Worm (Caenorhabditis elegans) whole organism, early embryonic: ENCODE data around the gene ZK131.11.
A peak's percentile ranks its signal among the peaks of the same experiment; 100 is the strongest.
"Not testable (repeated sequence)": the region's sequence is repeated elsewhere in the genome, so short reads cannot be mapped to it uniquely, and the experiment has no call there.

ENCODE experiments used
- B0310.2 ChIP-seq: sonication (generic microtip); optimal IDR thresholded peaks from 2 replicates; lab custom pipeline; 2016; ENCODE audit warnings: mild to moderate bottlenecking, missing genetic modification characterization, missing compliant biosample characterization
- F13C5.2 ChIP-seq: sonication (generic microtip); optimal IDR thresholded peaks from 2 replicates; lab custom pipeline; 2017; ENCODE audit warnings: mild to moderate bottlenecking, missing genetic modification characterization, inconsistent platforms, missing compliant biosample characterization
- aly-1 ChIP-seq: sonication (generic microtip); optimal IDR thresholded peaks from 2 replicates; lab custom pipeline; 2016; ENCODE audit warnings: missing genetic modification characterization, missing compliant biosample characterization
- ama-1 ChIP-seq: fragments of 150-350 bp; optimal IDR thresholded peaks from 2 replicates; lab custom pipeline; 2014
- ceh-13 ChIP-seq: fragments of 200-800 bp; sonication (Bioruptor generic); optimal IDR thresholded peaks from 2 replicates; lab custom pipeline; 2018; ENCODE audit warnings: mild to moderate bottlenecking, missing genetic modification characterization, missing compliant biosample characterization
- ceh-36 ChIP-seq: sonication (generic microtip); optimal IDR thresholded peaks from 2 replicates; lab custom pipeline; 2016; ENCODE audit warnings: missing genetic modification characterization, inconsistent platforms, missing compliant biosample characterization
- ets-7 ChIP-seq: sonication (generic microtip); optimal IDR thresholded peaks from 2 replicates; lab custom pipeline; 2016; ENCODE audit warnings: missing genotype, missing genetic modification characterization, missing compliant biosample characterization
- flt-1 ChIP-seq: fragments of 200-800 bp; sonication (Bioruptor generic); IDR thresholded peaks from 2 replicates; pipeline ENCODE4 v1.3.6; 2022; ENCODE audit warnings: missing genetic modification characterization, missing compliant biosample characterization
- hmbx-1 ChIP-seq: sonication (generic microtip); optimal IDR thresholded peaks from 2 replicates; lab custom pipeline; 2016; ENCODE audit warnings: mild to moderate bottlenecking, missing genetic modification characterization, missing compliant biosample characterization
- hmg-4 ChIP-seq: fragments of 200-800 bp; sonication (Bioruptor generic); optimal IDR thresholded peaks from 2 replicates; lab custom pipeline; 2018; ENCODE audit warnings: mild to moderate bottlenecking, missing genetic modification characterization, missing compliant biosample characterization
- hnd-1 ChIP-seq: sonication (generic microtip); optimal IDR thresholded peaks from 2 replicates; lab custom pipeline; 2016; ENCODE audit warnings: missing genetic modification characterization, missing compliant biosample characterization
- pes-1 ChIP-seq: fragments of 200-800 bp; sonication (Bioruptor generic); IDR thresholded peaks from 2 replicates; pipeline ENCODE4 v1.3.6; 2022; ENCODE audit warnings: missing genetic modification reagents, missing genetic modification characterization, missing compliant biosample characterization
- scrt-1 ChIP-seq: fragments of 200-800 bp; sonication (Bioruptor generic); IDR thresholded peaks from 2 replicates; pipeline ENCODE4 v1.3.6; 2022; ENCODE audit warnings: missing genetic modification characterization, missing compliant biosample characterization
- sea-1 ChIP-seq: fragments of 200-800 bp; sonication (Bioruptor generic); conservative IDR thresholded peaks from 2 replicates; pipeline ENCODE4 v1.3.6; 2022; ENCODE audit warnings: missing genetic modification characterization, missing compliant biosample characterization
- tbx-11 ChIP-seq: fragments of 200-800 bp; sonication (Bioruptor generic); IDR thresholded peaks from 2 replicates; pipeline ENCODE4 v1.3.6; 2022; ENCODE audit warnings: missing genetic modification characterization, missing compliant biosample characterization
- tbx-37 ChIP-seq: fragments of 200-800 bp; sonication (Bioruptor generic); conservative IDR thresholded peaks from 2 replicates; pipeline ENCODE4 v1.3.6; 2022; ENCODE audit warnings: missing genetic modification reagents, missing genetic modification characterization, missing compliant biosample characterization
- tra-4 ChIP-seq: sonication (generic microtip); optimal IDR thresholded peaks from 2 replicates; lab custom pipeline; 2017; ENCODE audit warnings: missing genetic modification characterization, missing compliant biosample characterization

The ZK131.11 gene

DNA sequence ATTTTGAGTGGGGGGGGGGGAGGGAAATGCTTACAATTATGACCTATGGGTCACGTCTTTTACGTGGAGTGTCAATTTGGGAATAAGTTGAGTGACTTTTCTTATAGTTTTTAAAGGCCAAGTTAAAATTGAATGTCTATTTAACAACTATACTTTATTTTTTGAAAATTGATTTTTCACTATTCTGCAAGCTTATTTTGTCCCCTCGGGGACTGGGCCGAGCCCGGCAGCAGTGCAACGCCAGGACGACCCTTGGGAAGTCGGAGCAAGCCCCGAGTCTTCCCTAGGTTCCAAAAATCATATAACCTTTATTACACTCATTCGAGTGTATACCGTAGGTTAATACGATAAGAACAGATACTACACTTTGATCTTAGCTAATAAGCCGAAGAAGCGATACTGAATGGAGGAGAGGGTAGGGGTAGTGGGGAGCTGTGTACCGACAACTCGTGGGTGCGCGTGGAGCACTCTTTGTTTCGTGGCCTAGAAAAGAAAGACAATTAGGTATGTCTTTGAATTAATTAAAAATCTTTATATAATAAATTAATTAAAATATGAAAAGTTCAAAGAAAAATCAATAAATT is 43.8 kb downstream of the ZK131.11 start, which contains the start of gene ins-37:
Gene ins-37 (minus strand): TSS at position 384 of the 584 bp plus-strand sequence.
- not testable (repeated sequence) for TF ChIP-seq hnd-1 (tag; lab: Kevin White, UChicago); F13C5.2; ceh-36 (tag; lab: Kevin White, UChicago)

DNA sequence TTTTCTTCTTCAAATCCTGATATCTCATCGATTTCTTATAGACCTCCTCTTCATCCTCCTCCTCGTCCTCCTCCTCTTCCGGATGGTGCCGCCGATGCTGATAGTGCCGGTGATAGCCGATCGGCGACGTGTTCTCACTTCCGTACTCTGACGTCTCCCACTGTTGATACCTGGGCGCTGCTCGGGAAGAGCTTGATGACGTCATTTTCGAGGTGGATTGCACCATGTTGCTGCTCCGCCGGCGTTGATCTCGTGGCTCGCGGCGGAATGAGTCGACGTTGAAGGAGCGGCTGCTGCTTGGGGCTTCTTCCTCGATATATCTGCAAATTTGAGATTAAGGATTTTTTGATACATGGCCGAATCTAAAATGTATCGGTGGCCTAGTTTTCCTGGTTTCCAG is 46.4 kb downstream of the ZK131.11 start:
- TF ChIP-seq ceh-13 (GFP tag; lab: Kevin White, UChicago) (no peak), ama-1 (no peak)

DNA sequence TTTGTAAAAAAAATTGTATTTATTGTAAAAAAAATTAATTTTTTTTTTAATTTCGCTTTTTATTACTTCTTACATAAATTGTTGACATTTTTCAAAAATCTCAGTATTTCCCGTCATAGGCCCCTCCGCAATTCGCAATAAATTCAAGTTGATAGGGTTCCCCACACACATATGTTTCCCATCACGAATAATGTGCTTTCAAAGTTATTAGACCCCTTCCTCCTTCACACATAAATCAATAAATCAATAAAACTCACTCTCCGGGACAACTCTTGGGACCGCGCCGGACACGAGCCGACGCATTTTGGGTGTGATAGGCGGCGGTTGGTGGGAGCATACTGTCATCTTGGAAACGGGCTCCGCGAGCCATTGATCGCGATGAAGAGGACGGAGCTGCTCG is 47.4 kb downstream of the ZK131.11 start:
- TF ChIP-seq hnd-1 (tag; lab: Kevin White, UChicago): no peak
- TF ChIP-seq tbx-37: no peak
- TF ChIP-seq pes-1: no peak

DNA sequence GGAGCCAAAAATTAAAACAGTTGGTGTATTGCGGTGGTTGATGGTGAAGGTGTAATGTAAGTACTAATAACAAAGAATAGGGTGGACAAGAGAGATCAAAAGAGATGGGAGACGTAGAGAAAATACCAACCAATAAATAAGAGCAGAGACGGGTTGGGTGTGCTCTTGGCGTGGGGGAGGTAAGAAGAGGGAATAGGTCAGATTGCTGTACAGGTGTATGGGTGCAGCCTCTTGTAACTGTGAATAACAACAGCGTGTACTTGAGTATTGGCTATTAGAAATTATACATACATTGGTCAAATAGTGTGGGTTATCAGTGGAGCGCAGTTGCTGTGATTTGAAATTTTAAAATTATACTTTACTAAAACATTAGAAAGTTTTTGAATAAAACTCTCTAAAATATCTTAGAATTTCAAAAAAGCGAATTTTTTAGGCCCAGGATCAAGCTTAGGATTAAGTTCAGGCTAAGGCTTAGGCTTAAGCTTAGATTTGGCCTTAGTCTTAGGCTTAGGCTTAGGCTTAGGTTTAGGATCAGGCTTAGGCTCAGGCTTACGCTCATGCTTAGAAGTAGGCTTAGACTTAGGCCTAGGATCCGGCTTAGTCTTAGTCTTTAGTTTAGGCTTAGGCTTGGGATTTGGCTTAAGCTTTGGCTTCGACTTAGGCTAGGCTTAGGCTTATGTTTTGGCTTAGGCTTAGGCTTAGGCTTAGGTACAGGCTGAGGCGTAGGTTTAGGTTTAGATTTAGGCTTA is 49.3 kb downstream of the ZK131.11 start, which contains the start of gene F08G2.7:
Gene F08G2.7 (minus strand): TSS at position 51 of the 749 bp plus-strand sequence.
- TF ChIP-seq ceh-13 (GFP tag; lab: Kevin White, UChicago) (no peak), ama-1 (no peak), ceh-36 (tag; lab: Kevin White, UChicago) (peak; percentile 85), tbx-11 (GFP tag; lab: Robert Waterston, UW) (no peak), flt-1 (GFP tag; lab: Robert Waterston, UW) (no peak), hmbx-1 (tag; lab: Kevin White, UChicago) (no peak), scrt-1 (no peak), ets-7 (tag; lab: Kevin White, UChicago) (no peak), aly-1 (tag; lab: Kevin White, UChicago) (peak; percentile 27), tra-4 (tag; lab: Kevin White, UChicago) (no peak), F13C5.2 (no peak), B0310.2 (tag; lab: Kevin White, UChicago) (no peak)

DNA sequence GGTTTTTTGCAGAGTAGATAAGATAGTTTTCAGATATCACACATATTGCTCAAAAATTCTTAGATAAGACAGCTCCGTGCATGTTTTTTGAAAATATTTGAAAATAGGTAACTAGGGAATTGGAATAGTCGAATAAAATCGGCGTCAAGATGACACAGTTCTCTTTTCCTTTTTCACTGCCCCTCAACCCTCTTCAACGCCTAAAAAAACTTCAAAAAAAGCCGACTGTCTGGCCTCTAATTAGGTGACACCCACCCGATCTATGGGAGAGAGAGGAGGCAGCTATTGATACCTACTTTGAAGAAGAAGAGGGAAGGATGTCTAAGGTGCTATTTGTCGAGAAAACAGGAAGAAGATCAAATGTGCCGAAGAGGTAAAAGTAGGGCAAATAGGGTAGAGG is 50.3 kb downstream of the ZK131.11 start:
- TF ChIP-seq hmg-4 (GFP tag; lab: Kevin White, UChicago): no peak
- TF ChIP-seq B0310.2 (tag; lab: Kevin White, UChicago): no peak
- TF ChIP-seq F13C5.2: no peak

DNA sequence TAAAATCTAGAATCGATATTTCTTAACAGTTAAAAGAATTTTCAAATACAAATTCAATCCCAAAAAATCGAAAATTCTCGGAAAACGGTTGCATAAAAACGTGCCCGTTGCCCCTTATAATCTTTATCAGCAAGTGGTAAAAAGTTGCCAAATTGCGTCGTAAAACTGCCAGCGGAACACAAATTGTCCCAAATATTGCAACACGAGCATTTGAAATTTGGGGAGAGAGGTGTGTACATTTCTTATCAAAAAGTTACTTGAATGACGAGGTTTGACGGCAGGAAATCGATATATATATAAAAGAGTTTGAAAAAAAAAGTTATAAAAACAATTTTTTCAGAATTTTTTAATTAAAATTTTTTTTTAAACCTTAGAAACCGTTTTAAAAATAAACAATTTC is 54.0 kb downstream of the ZK131.11 start:
- TF ChIP-seq ama-1 (no peak), ceh-13 (GFP tag; lab: Kevin White, UChicago) (no peak), hnd-1 (tag; lab: Kevin White, UChicago) (no peak), sea-1 (no peak), F13C5.2 (no peak), flt-1 (GFP tag; lab: Robert Waterston, UW) (no peak), pes-1 (no peak), B0310.2 (tag; lab: Kevin White, UChicago) (no peak), tra-4 (tag; lab: Kevin White, UChicago) (no peak), hmbx-1 (tag; lab: Kevin White, UChicago) (no peak), scrt-1 (no peak), ceh-36 (tag; lab: Kevin White, UChicago) (no peak), aly-1 (tag; lab: Kevin White, UChicago) (no peak), ets-7 (tag; lab: Kevin White, UChicago) (no peak), tbx-37 (no peak)

DNA sequence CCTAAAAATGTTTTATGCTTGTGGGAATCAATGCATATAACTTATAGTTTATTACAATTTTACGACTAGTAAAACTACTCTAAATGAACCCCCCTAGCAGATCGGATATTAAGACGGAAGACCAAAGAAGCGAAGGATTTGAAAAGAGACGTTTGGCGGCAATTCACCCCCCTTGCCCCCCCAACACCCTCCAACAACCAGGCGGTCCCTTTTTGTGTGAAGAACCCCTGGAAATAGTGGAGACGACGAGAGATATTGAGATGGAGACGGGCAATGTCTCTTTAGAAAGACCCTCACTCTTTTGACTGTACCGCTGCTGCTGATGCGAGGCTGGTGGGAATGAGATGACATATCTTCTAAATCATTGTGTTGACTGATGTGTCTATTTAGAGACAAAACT is 55.3 kb downstream of the ZK131.11 start:
- TF ChIP-seq flt-1 (GFP tag; lab: Robert Waterston, UW) (peak; percentile 41; the same call in 1 of the 2 replicates), hmg-4 (GFP tag; lab: Kevin White, UChicago) (peak; percentile 66), ets-7 (tag; lab: Kevin White, UChicago) (no peak)

DNA sequence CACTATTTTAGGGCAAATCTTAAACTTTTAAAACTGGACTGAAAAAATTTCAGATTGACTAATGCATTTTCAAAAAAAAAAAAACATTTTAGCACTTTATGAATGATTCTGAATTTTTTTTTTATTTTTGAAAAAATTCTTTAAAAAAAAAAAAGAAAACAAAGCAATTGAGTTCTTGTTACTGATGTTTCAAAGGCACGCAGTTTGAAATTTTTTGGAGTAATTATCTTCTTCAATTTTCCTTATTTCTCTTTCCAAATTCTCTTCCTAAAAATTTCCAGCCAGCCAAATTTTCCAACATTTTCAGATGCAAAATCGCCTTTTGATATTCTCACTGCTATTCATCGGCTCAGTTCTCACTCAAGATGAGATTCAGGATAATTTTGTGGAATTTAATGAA is 60.0 kb downstream of the ZK131.11 start, which contains the start of gene F08G2.8:
Gene F08G2.8 (plus strand): TSS at position 301 of the 400 bp plus-strand sequence.
- no peak for TF ChIP-seq tbx-37
- TF ChIP-seq sea-1: no peak
- no peak for TF ChIP-seq tra-4 (tag; lab: Kevin White, UChicago)
- no peak for TF ChIP-seq hmg-4 (GFP tag; lab: Kevin White, UChicago)
- no peak for TF ChIP-seq ceh-36 (tag; lab: Kevin White, UChicago)
- no peak for TF ChIP-seq ama-1
- TF ChIP-seq tbx-11 (GFP tag; lab: Robert Waterston, UW): no peak
- TF ChIP-seq hmbx-1 (tag; lab: Kevin White, UChicago): no peak

DNA sequence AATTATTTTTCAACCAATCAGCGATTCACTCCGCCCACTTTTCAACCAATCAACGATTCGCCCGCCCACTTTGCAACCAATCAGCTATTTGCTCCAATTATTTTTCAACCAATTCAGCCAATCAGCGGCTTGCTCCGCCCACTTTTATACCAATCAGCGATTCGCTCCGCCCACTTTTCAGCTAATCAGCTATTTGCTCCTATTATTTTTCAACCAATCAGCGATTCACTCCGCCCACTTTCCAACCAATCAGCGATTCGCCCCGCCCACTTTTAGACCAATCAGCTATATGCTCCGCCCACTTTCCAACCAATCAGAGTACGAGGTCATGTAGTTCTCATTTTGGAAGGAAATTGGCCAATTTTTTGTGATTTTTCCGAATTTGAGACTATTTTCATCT is 63.3 kb downstream of the ZK131.11 start:
- no peak for TF ChIP-seq tbx-11 (GFP tag; lab: Robert Waterston, UW)
- TF ChIP-seq scrt-1: no peak
- TF ChIP-seq ama-1: no peak
- no peak for TF ChIP-seq tra-4 (tag; lab: Kevin White, UChicago)
- no peak for TF ChIP-seq hmbx-1 (tag; lab: Kevin White, UChicago)
- no peak for TF ChIP-seq hnd-1 (tag; lab: Kevin White, UChicago)
- no peak for TF ChIP-seq ceh-36 (tag; lab: Kevin White, UChicago)
- TF ChIP-seq B0310.2 (tag; lab: Kevin White, UChicago): no peak
- no peak for TF ChIP-seq sea-1
- TF ChIP-seq F13C5.2: no peak
- no peak for TF ChIP-seq tbx-37
